Worm (Caenorhabditis elegans) whole organism, mixed stage, embryonic: ENCODE measurements around the gene mltn-11.

ENCODE experiments used
- M03D4.4 ChIP-seq: sonication (generic microtip); optimal IDR thresholded peaks from 2 replicates; lab custom pipeline; 2017; ENCODE audit warnings: mild to moderate bottlenecking, missing genetic modification characterization, missing compliant biosample characterization
- ces-1 ChIP-seq: fragments of 150-350 bp; optimal IDR thresholded peaks from 2 replicates; lab custom pipeline; 2014; ENCODE audit warnings: missing biosample characterization, missing genetic modification reagents, missing genetic modification characterization
- lsy-2 ChIP-seq: fragments of 150-350 bp; optimal IDR thresholded peaks from 2 replicates; lab custom pipeline; 2014; ENCODE audit warnings: missing biosample characterization, missing genetic modification characterization
- nhr-28 ChIP-seq: fragments of 150-350 bp; optimal IDR thresholded peaks from 2 replicates; lab custom pipeline; 2014; ENCODE audit warnings: missing biosample characterization, missing genetic modification characterization
- nhr-76 ChIP-seq: sonication (generic microtip); optimal IDR thresholded peaks from 2 replicates; lab custom pipeline; 2017; ENCODE audit warnings: missing biosample characterization, missing genetic modification characterization
- unc-62 ChIP-seq: fragments of 150-350 bp; optimal IDR thresholded peaks from 2 replicates; lab custom pipeline; 2014; ENCODE audit warnings: missing biosample characterization, missing genetic modification reagents, missing genetic modification characterization

- TF ChIP-seq nhr-76 (tag; lab: Kevin White, UChicago), result no peak
- TF ChIP-seq nhr-28, result no peak
- TF ChIP-seq M03D4.4 (tag; lab: Kevin White, UChicago), result no peak
- no peak for TF ChIP-seq unc-62 (GFP tag; lab: Kevin White, UChicago)
- no peak for TF ChIP-seq ces-1 (GFP tag; lab: Kevin White, UChicago)
- no peak for TF ChIP-seq lsy-2
Measured at ce11 chrV:16629600-16629999, 6.4 kb upstream of the mltn-11 start, which contains the start of gene srd-21.
